Worm (Caenorhabditis elegans) whole organism, late embryonic: ENCODE results near the gene gsy-1.

Source experiments
- ama-1 ChIP-seq: fragments of 150-350 bp; optimal IDR thresholded peaks from 2 replicates; lab custom pipeline; 2014
- ceh-14 ChIP-seq: sonication (generic microtip); optimal IDR thresholded peaks from 2 replicates; lab custom pipeline; 2016; ENCODE audit warnings: missing genotype, missing genetic modification characterization, missing compliant biosample characterization
- hlh-30 ChIP-seq: sonication (generic microtip); optimal IDR thresholded peaks from 2 replicates; lab custom pipeline; 2017; ENCODE audit warnings: antibody characterized with exemption, missing genetic modification characterization, missing compliant biosample characterization; ENCODE audit not compliant: insufficient read depth
- hlh-6 ChIP-seq: sonication (generic microtip); optimal IDR thresholded peaks from 2 replicates; lab custom pipeline; 2016; ENCODE audit warnings: missing genotype, missing genetic modification characterization, missing compliant biosample characterization
- lin-11 ChIP-seq: fragments of 200-800 bp; sonication (Bioruptor generic); optimal IDR thresholded peaks from 2 replicates; lab custom pipeline; 2018; ENCODE audit warnings: mild to moderate bottlenecking, missing genetic modification characterization, missing compliant biosample characterization
- madf-2 ChIP-seq: sonication (generic microtip); optimal IDR thresholded peaks from 2 replicates; lab custom pipeline; 2017; ENCODE audit warnings: missing genetic modification characterization, missing compliant biosample characterization
- pqm-1 ChIP-seq: sonication (generic microtip); optimal IDR thresholded peaks from 2 replicates; lab custom pipeline; 2016; ENCODE audit warnings: missing genetic modification characterization, missing compliant biosample characterization
- sox-4 ChIP-seq: sonication (generic microtip); optimal IDR thresholded peaks from 2 replicates; lab custom pipeline; 2017; ENCODE audit warnings: mild to moderate bottlenecking, missing genetic modification characterization, inconsistent platforms, missing compliant biosample characterization
- tbx-2 ChIP-seq: sonication (generic microtip); optimal IDR thresholded peaks from 2 replicates; lab custom pipeline; 2016; ENCODE audit warnings: missing genetic modification characterization, missing compliant biosample characterization
- unc-55 ChIP-seq: sonication (generic microtip); optimal IDR thresholded peaks from 2 replicates; lab custom pipeline; 2017; ENCODE audit warnings: missing biosample characterization, missing genetic modification reagents, missing genetic modification characterization
- unc-86 ChIP-seq: sonication (generic microtip); optimal IDR thresholded peaks from 2 replicates; lab custom pipeline; 2016; ENCODE audit warnings: missing genetic modification characterization, missing compliant biosample characterization
- ztf-16 ChIP-seq: sonication (generic microtip); optimal IDR thresholded peaks from 2 replicates; lab custom pipeline; 2017; ENCODE audit warnings: missing genetic modification characterization, missing compliant biosample characterization

- TF ChIP-seq tbx-2 (tag; lab: Kevin White, UChicago) (no peak), ama-1 (lab: Kevin White, UChicago) (no peak), unc-55 (GFP tag; lab: Kevin White, UChicago) (no peak), pqm-1 (tag; lab: Kevin White, UChicago) (no peak), unc-86 (tag; lab: Kevin White, UChicago) (no peak), hlh-30 (tag; lab: Kevin White, UChicago) (no peak), hlh-6 (no peak), lin-11 (tag; lab: Kevin White, UChicago) (no peak), madf-2 (tag; lab: Kevin White, UChicago) (no peak), ztf-16 (tag; lab: Kevin White, UChicago) (no peak), sox-4 (no peak), ceh-14 (tag; lab: Kevin White, UChicago) (no peak)
These were observed 22.0 kb downstream of the gsy-1 start, which contains the start of gene Y46G5A.29 for ce11 chrII:12855900-12856299.
